Worm (Caenorhabditis elegans) whole organism, mixed stage, embryonic: ENCODE measurements around the gene clp-4.

ENCODE experiments used
- M03D4.4 ChIP-seq: sonication (generic microtip); optimal IDR thresholded peaks from 2 replicates; lab custom pipeline; 2017; ENCODE audit warnings: mild to moderate bottlenecking, missing genetic modification characterization, missing compliant biosample characterization
- bed-3 ChIP-seq: fragments of 200-800 bp; sonication (Bioruptor generic); optimal IDR thresholded peaks from 3 replicates; lab custom pipeline; 2018; ENCODE audit warnings: mild to moderate bottlenecking, missing genetic modification characterization, moderate library complexity, missing compliant biosample characterization
- blmp-1 ChIP-seq: fragments of 150-350 bp; optimal IDR thresholded peaks from 2 replicates; lab custom pipeline; 2014; ENCODE audit warnings: missing biosample characterization, missing genetic modification characterization
- ceh-39 ChIP-seq: fragments of 150-350 bp; optimal IDR thresholded peaks from 2 replicates; lab custom pipeline; 2014; ENCODE audit warnings: missing biosample characterization, missing genetic modification characterization
- ceh-43 ChIP-seq: fragments of 200-800 bp; sonication (Bioruptor generic); optimal IDR thresholded peaks from 2 replicates; lab custom pipeline; 2018; ENCODE audit warnings: mild to moderate bottlenecking, missing genetic modification characterization, moderate library complexity, missing compliant biosample characterization
- ceh-83 ChIP-seq: fragments of 200-800 bp; sonication (Bioruptor generic); optimal IDR thresholded peaks from 2 replicates; lab custom pipeline; 2018; ENCODE audit warnings: mild to moderate bottlenecking, missing genetic modification characterization, missing compliant biosample characterization
- ces-1 ChIP-seq: fragments of 150-350 bp; optimal IDR thresholded peaks from 2 replicates; lab custom pipeline; 2014; ENCODE audit warnings: missing biosample characterization, missing genetic modification reagents, missing genetic modification characterization
- cnd-1 ChIP-seq: fragments of 200-800 bp; sonication (Bioruptor generic); optimal IDR thresholded peaks from 2 replicates; lab custom pipeline; 2018; ENCODE audit warnings: mild to moderate bottlenecking, missing genetic modification characterization, missing compliant biosample characterization
- drap-1 ChIP-seq: fragments of 200-800 bp; sonication (Bioruptor generic); optimal IDR thresholded peaks from 3 replicates; lab custom pipeline; 2018; ENCODE audit warnings: mild to moderate bottlenecking, missing genetic modification characterization, missing compliant biosample characterization
- elt-1 ChIP-seq: sonication (generic microtip); optimal IDR thresholded peaks from 2 replicates; lab custom pipeline; 2017; ENCODE audit warnings: missing genetic modification characterization, mild to moderate bottlenecking, missing compliant biosample characterization, antibody characterized with exemption, moderate library complexity, borderline replicate concordance; ENCODE audit not compliant: insufficient read depth
- elt-3 ChIP-seq: fragments of 150-350 bp; optimal IDR thresholded peaks from 2 replicates; lab custom pipeline; 2014; ENCODE audit warnings: missing biosample characterization, missing genetic modification characterization
- flh-1 ChIP-seq: fragments of 200-800 bp; sonication (Bioruptor generic); optimal IDR thresholded peaks from 2 replicates; lab custom pipeline; 2018; ENCODE audit warnings: mild to moderate bottlenecking, missing genetic modification characterization, moderate library complexity, missing compliant biosample characterization
- ham-2 ChIP-seq: fragments of 200-800 bp; sonication (Bioruptor generic); optimal IDR thresholded peaks from 2 replicates; lab custom pipeline; 2018; ENCODE audit warnings: mild to moderate bottlenecking, missing genetic modification characterization, missing compliant biosample characterization
- hlh-1 ChIP-seq: fragments of 150-350 bp; optimal IDR thresholded peaks from 2 replicates; lab custom pipeline; 2014; ENCODE audit warnings: missing biosample characterization, missing genetic modification reagents, missing genetic modification characterization
- lin-13 ChIP-seq: fragments of 150-350 bp; optimal IDR thresholded peaks from 2 replicates; lab custom pipeline; 2014; ENCODE audit warnings: missing biosample characterization, missing genetic modification characterization
- lin-32 ChIP-seq: fragments of 200-800 bp; sonication (Bioruptor generic); optimal IDR thresholded peaks from 2 replicates; lab custom pipeline; 2018; ENCODE audit warnings: mild to moderate bottlenecking, missing genetic modification characterization, missing compliant biosample characterization
- lsy-2 ChIP-seq: fragments of 150-350 bp; optimal IDR thresholded peaks from 2 replicates; lab custom pipeline; 2014; ENCODE audit warnings: missing biosample characterization, missing genetic modification characterization
- mab-5 ChIP-seq: fragments of 150-350 bp; optimal IDR thresholded peaks from 2 replicates; lab custom pipeline; 2014; ENCODE audit warnings: missing biosample characterization, missing genetic modification characterization
- mep-1 ChIP-seq: fragments of 150-350 bp; optimal IDR thresholded peaks from 2 replicates; lab custom pipeline; 2017; ENCODE audit warnings: missing biosample characterization, missing genetic modification reagents, missing genetic modification characterization, inconsistent platforms
- mls-2 ChIP-seq: sonication (generic microtip); optimal IDR thresholded peaks from 2 replicates; lab custom pipeline; 2016; ENCODE audit warnings: mild to moderate bottlenecking, missing genetic modification characterization, moderate library complexity, missing compliant biosample characterization
- nhr-12 ChIP-seq: fragments of 150-350 bp; optimal IDR thresholded peaks from 2 replicates; lab custom pipeline; 2014; ENCODE audit warnings: missing biosample characterization, missing genetic modification characterization
- nhr-2 ChIP-seq: fragments of 150-350 bp; optimal IDR thresholded peaks from 2 replicates; lab custom pipeline; 2014; ENCODE audit warnings: missing biosample characterization, missing genetic modification characterization
- nhr-237 ChIP-seq: fragments of 150-350 bp; optimal IDR thresholded peaks from 2 replicates; lab custom pipeline; 2014; ENCODE audit warnings: missing biosample characterization, missing genetic modification characterization
- pha-4 ChIP-seq: fragments of 150-350 bp; optimal IDR thresholded peaks from 2 replicates; lab custom pipeline; 2018; ENCODE audit warnings: missing biosample characterization, missing genetic modification reagents, missing genetic modification characterization
- sem-2 ChIP-seq: fragments of 200-800 bp; sonication (Bioruptor generic); optimal IDR thresholded peaks from 2 replicates; lab custom pipeline; 2018; ENCODE audit warnings: mild to moderate bottlenecking, missing genetic modification characterization, missing compliant biosample characterization
- snpc-4 ChIP-seq: fragments of 150-350 bp; optimal IDR thresholded peaks from 2 replicates; lab custom pipeline; 2014; ENCODE audit warnings: missing biosample characterization, missing genetic modification characterization
- sptf-1 ChIP-seq: sonication (generic microtip); optimal IDR thresholded peaks from 2 replicates; lab custom pipeline; 2017; ENCODE audit warnings: mild to moderate bottlenecking, missing genetic modification characterization, moderate library complexity, missing compliant biosample characterization
- tbx-8 ChIP-seq: fragments of 200-800 bp; sonication (Bioruptor generic); optimal IDR thresholded peaks from 2 replicates; lab custom pipeline; 2018; ENCODE audit warnings: mild to moderate bottlenecking, missing genetic modification characterization, moderate library complexity, missing compliant biosample characterization
- unc-120 ChIP-seq: sonication (generic microtip); optimal IDR thresholded peaks from 2 replicates; lab custom pipeline; 2017; ENCODE audit warnings: missing genetic modification characterization, missing compliant biosample characterization; ENCODE audit not compliant: poor library complexity, severe bottlenecking
- unc-39 ChIP-seq: fragments of 150-350 bp; optimal IDR thresholded peaks from 2 replicates; lab custom pipeline; 2014; ENCODE audit warnings: missing biosample characterization, missing genetic modification characterization
- unc-62 ChIP-seq: fragments of 150-350 bp; optimal IDR thresholded peaks from 2 replicates; lab custom pipeline; 2014; ENCODE audit warnings: missing biosample characterization, missing genetic modification reagents, missing genetic modification characterization
- zip-8 ChIP-seq: fragments of 150-350 bp; optimal IDR thresholded peaks from 2 replicates; lab custom pipeline; 2014; ENCODE audit warnings: missing biosample characterization, missing genetic modification characterization
- ztf-11 ChIP-seq: fragments of 150-350 bp; optimal IDR thresholded peaks from 2 replicates; lab custom pipeline; 2014; ENCODE audit warnings: missing biosample characterization, missing genetic modification characterization

clp-4 gene

DNA sequence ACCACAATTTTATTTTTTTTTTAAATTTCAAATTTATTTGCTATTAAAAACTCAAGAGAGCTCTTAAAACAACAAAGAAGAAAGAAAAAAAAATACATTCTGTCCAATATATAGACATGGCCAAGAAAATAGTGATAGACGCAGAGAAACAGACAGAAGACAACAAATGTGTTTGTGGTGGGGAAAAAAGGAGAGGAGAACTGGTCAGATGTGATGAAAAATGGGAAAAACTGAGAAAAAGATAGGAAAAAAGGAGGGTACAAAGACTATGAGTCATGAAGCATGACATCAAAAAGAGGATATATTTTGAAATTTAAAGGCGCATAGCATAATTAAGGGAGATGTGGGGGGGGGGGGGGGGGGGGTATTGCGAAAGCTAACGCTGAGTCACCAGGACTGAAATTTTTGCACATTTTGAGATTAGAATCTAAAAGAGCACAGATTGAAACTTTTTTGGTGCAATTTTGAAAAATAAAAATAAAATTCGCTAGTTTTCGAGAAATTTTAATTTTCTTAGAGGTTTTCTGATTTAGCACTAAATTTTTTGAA lies 1.0 kb upstream of the clp-4 start:
- TF ChIP-seq sptf-1 (tag; lab: Kevin White, UChicago) = peak; percentile 19
- no peak for TF ChIP-seq flh-1 (GFP tag; lab: Kevin White, UChicago)
- no peak for TF ChIP-seq zip-8 (tag; lab: Kevin White, UChicago)
- no peak for TF ChIP-seq unc-39 (tag; lab: Kevin White, UChicago)
- TF ChIP-seq nhr-237 = no peak
- no peak for TF ChIP-seq M03D4.4 (tag; lab: Kevin White, UChicago)
- TF ChIP-seq ceh-43 = no peak
- no peak for TF ChIP-seq ham-2
- no peak for TF ChIP-seq bed-3 (GFP tag; lab: Kevin White, UChicago)
- no peak for TF ChIP-seq ceh-39 (tag; lab: Kevin White, UChicago)
- TF ChIP-seq lin-32 (GFP tag; lab: Kevin White, UChicago) = no peak
- no peak for TF ChIP-seq tbx-8 (GFP tag; lab: Kevin White, UChicago)
- no peak for TF ChIP-seq snpc-4 (tag; lab: Kevin White, UChicago)
- no peak for TF ChIP-seq blmp-1 (tag; lab: Kevin White, UChicago)
- no peak for TF ChIP-seq sem-2 (GFP tag; lab: Kevin White, UChicago)
- TF ChIP-seq mls-2 (tag; lab: Kevin White, UChicago) = no peak
- TF ChIP-seq ces-1 (GFP tag; lab: Kevin White, UChicago) = peak; percentile 3
- TF ChIP-seq unc-62 (GFP tag; lab: Kevin White, UChicago) = no peak
- no peak for TF ChIP-seq pha-4 (tag; lab: Kevin White, UChicago)
- TF ChIP-seq unc-120 (tag; lab: Kevin White, UChicago) = peak; percentile 8
- TF ChIP-seq lsy-2 (tag; lab: Kevin White, UChicago) = no peak
- no peak for TF ChIP-seq ceh-83 (GFP tag; lab: Kevin White, UChicago)
- no peak for TF ChIP-seq lin-13 (tag; lab: Kevin White, UChicago)
- no peak for TF ChIP-seq cnd-1
- TF ChIP-seq hlh-1 (tag; lab: Kevin White, UChicago) = no peak
- TF ChIP-seq mab-5 = no peak

DNA sequence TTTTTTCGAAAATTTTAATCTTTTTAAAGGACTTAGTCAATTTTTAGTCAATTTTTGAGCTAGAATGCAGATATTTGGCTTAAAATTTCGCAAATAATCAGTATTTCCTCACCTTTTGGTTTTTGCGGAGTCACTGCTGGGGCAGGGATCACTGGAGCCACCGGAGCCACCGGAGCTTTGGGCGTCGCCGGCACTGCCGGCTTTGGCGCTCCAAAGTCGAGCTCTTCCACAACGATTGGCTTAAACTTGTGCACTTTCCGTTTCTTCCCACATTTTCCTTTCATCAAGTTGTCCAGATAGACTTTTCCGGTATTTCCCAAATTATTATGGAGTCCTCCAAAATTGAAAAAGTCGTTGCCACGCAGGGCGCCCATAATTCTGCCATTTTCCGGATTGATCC lies 3.8 kb downstream of the clp-4 start:
- no peak for TF ChIP-seq snpc-4 (tag; lab: Kevin White, UChicago)
- no peak for TF ChIP-seq pha-4 (tag; lab: Kevin White, UChicago)
- no peak for TF ChIP-seq elt-1 (tag; lab: Kevin White, UChicago)
- no peak for TF ChIP-seq flh-1 (GFP tag; lab: Kevin White, UChicago)
- no peak for TF ChIP-seq blmp-1 (tag; lab: Kevin White, UChicago)

DNA sequence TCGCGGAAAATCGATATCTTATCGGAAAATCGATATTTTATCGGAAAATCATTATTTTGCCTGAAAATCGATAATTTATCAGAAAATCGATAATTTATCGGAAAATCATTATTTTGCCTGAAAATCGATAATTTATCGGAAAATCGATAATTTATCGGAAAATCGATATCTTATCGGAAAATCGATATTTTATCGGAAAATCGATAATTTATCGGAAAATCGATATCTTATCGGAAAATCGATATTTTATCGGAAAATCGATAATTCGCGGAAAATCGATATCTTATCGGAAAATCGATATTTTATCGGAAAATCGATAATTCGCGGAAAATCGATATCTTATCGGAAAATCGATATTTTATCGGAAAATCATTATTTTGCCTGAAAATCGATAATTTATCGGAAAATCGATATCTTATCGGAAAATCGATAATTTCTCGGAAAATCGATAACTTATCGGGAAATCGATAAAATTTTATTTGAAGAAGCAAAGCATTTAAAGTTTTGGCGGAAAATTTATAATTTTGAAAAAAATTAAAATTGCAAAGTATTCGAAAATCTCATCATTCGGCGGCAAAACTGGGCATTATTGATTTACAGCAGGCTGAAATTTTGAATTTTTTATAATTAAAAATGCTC lies 10.7 kb downstream of the clp-4 start:
- peak; percentile 6 for TF ChIP-seq ceh-39 (tag; lab: Kevin White, UChicago)
- TF ChIP-seq, all 35 proteins: peak for 1; not testable (repeated sequence) for 34

DNA sequence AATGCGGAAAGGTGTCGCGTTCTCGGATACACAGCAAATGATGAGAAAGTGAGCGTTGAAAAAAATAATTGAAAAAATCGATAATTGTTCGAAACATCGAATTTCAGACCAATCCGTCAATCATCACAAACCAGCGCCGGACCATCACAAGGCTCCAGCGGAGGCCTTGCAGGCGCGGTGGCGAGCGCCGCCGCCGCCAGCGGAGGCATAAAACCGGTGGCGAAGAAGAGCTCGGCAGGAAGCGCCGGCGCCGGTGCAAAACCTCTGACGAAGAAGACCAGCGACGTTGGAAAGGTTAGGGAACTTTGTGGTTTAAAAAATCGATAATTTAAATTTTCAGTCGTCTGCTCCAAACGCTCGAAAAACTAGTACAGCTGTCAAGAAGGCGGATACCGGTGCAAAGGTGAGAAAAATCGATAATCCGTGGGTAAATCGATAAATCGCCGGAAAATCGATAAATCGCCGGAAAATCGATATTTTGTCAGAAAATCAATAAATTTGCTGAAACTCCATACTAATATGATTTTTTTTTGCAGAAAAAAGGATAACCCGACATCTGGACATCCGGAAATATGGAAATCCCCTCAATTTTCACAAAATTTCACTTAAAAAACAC lies 11.8 kb downstream of the clp-4 start:
- TF ChIP-seq cnd-1 = no peak
- TF ChIP-seq elt-3 (tag; lab: Kevin White, UChicago) = no peak
- no peak for TF ChIP-seq lin-32 (GFP tag; lab: Kevin White, UChicago)
- TF ChIP-seq drap-1 (GFP tag; lab: Kevin White, UChicago) = no peak
- no peak for TF ChIP-seq ceh-43
- TF ChIP-seq snpc-4 (tag; lab: Kevin White, UChicago) = no peak
- TF ChIP-seq nhr-2 (tag; lab: Kevin White, UChicago) = no peak
- no peak for TF ChIP-seq nhr-237
- no peak for TF ChIP-seq ztf-11
- no peak for TF ChIP-seq nhr-12 (tag; lab: Kevin White, UChicago)
- TF ChIP-seq mep-1 (tag; lab: Kevin White, UChicago) = no peak
